Worm (Caenorhabditis elegans) whole organism, young adult: ENCODE measurements around the gene str-118.

ENCODE experiments used
- B0019.2 ChIP-seq: fragments of 200-800 bp; sonication (Bioruptor generic); conservative IDR thresholded peaks from 2 replicates; pipeline ENCODE4 v1.3.6; 2022; ENCODE audit warnings: missing genetic modification reagents, missing genetic modification characterization, missing compliant biosample characterization
- B0261.1 ChIP-seq: sonication (generic microtip); optimal IDR thresholded peaks from 2 replicates; lab custom pipeline; 2016; ENCODE audit warnings: mild to moderate bottlenecking, missing genetic modification characterization, moderate library complexity, missing compliant biosample characterization
- C06A6.2 ChIP-seq: fragments of 200-800 bp; sonication (Bioruptor generic); conservative IDR thresholded peaks from 2 replicates; pipeline ENCODE4 v1.3.6; 2022; ENCODE audit warnings: missing genetic modification characterization, missing compliant biosample characterization
- F57A8.1 ChIP-seq: fragments of 200-800 bp; sonication (Bioruptor generic); optimal IDR thresholded peaks from 2 replicates; lab custom pipeline; 2018; ENCODE audit warnings: mild to moderate bottlenecking, missing genetic modification characterization, moderate library complexity, missing compliant biosample characterization
- K11D2.4 ChIP-seq: fragments of 200-800 bp; sonication (Bioruptor generic); IDR thresholded peaks from 2 replicates; pipeline ENCODE4 v1.3.6; 2022; ENCODE audit warnings: missing genetic modification reagents, missing genetic modification characterization, missing compliant biosample characterization
- K12H6.12 ChIP-seq: fragments of 200-800 bp; sonication (Bioruptor generic); optimal IDR thresholded peaks from 2 replicates; lab custom pipeline; 2018; ENCODE audit warnings: mild to moderate bottlenecking, missing genetic modification characterization, missing compliant biosample characterization
- ZK185.1 ChIP-seq: sonication (generic microtip); optimal IDR thresholded peaks from 2 replicates; lab custom pipeline; 2016; ENCODE audit warnings: mild to moderate bottlenecking, missing genetic modification characterization, missing compliant biosample characterization; ENCODE audit not compliant: poor library complexity, severe bottlenecking
- akir-1 ChIP-seq: fragments of 200-800 bp; sonication (Bioruptor generic); optimal IDR thresholded peaks from 2 replicates; lab custom pipeline; 2018; ENCODE audit warnings: mild to moderate bottlenecking, missing genetic modification characterization, moderate library complexity, missing compliant biosample characterization
- aptf-2 ChIP-seq: fragments of 200-800 bp; sonication (Bioruptor generic); conservative IDR thresholded peaks from 2 replicates; pipeline ENCODE4 v1.3.6; 2022; ENCODE audit warnings: missing genetic modification reagents, missing genetic modification characterization, missing compliant biosample characterization
- athp-1 ChIP-seq: sonication (generic microtip); optimal IDR thresholded peaks from 2 replicates; lab custom pipeline; 2017; ENCODE audit warnings: mild to moderate bottlenecking, missing genetic modification characterization, missing compliant biosample characterization
- cebp-1 ChIP-seq, 2 experiments: fragments of 200-800 bp in 1 of 2; sonication (Bioruptor generic) in 1 of 2; sonication (generic microtip) in 1 of 2; IDR thresholded peaks in 1 of 2; optimal IDR thresholded peaks in 1 of 2; 2 replicates each; pipeline versions ENCODE4 v1.3.6 to Lab custom; 2017 to 2022; ENCODE audit warnings: missing compliant biosample characterization in 2 of 2, missing genetic modification characterization in 2 of 2, mild to moderate bottlenecking in 1 of 2, missing genetic modification reagents in 1 of 2, moderate library complexity in 1 of 2
- cebp-2 ChIP-seq: fragments of 200-800 bp; sonication (Bioruptor generic); IDR thresholded peaks from 2 replicates; pipeline ENCODE4 v1.3.6; 2022; ENCODE audit warnings: missing genetic modification characterization, missing compliant biosample characterization
- ceh-27 ChIP-seq: fragments of 200-800 bp; sonication (Bioruptor generic); optimal IDR thresholded peaks from 2 replicates; lab custom pipeline; 2018; ENCODE audit warnings: mild to moderate bottlenecking, missing genetic modification characterization, moderate library complexity, missing compliant biosample characterization
- ceh-79 ChIP-seq: sonication (generic microtip); optimal IDR thresholded peaks from 2 replicates; lab custom pipeline; 2017; ENCODE audit warnings: mild to moderate bottlenecking, missing genetic modification characterization, missing compliant biosample characterization
- die-1 ChIP-seq: sonication (generic microtip); optimal IDR thresholded peaks from 2 replicates; lab custom pipeline; 2016; ENCODE audit warnings: missing genotype, mild to moderate bottlenecking, missing genetic modification characterization, missing compliant biosample characterization
- dox-1 ChIP-seq: fragments of 200-800 bp; sonication (Bioruptor generic); IDR thresholded peaks from 2 replicates; pipeline ENCODE4 v1.3.6; 2022; ENCODE audit warnings: missing genetic modification reagents, missing genetic modification characterization, missing compliant biosample characterization
- dpl-1 ChIP-seq: fragments of 150-350 bp; optimal IDR thresholded peaks from 2 replicates; lab custom pipeline; 2014; ENCODE audit warnings: missing biosample characterization, missing genetic modification reagents, missing genetic modification characterization
- egl-18 ChIP-seq: fragments of 200-800 bp; sonication (Bioruptor generic); IDR thresholded peaks from 2 replicates; pipeline ENCODE4 v1.3.6; 2022; ENCODE audit warnings: missing genetic modification reagents, missing genetic modification characterization, missing compliant biosample characterization
- egl-44 ChIP-seq: fragments of 200-800 bp; sonication (Bioruptor generic); IDR thresholded peaks from 2 replicates; pipeline ENCODE4 v1.3.6; 2022; ENCODE audit warnings: missing genetic modification reagents, missing genetic modification characterization, missing compliant biosample characterization
- hlh-12 ChIP-seq: sonication (generic microtip); optimal IDR thresholded peaks from 2 replicates; lab custom pipeline; 2016; ENCODE audit warnings: missing genetic modification characterization, missing compliant biosample characterization
- hmg-1.2 ChIP-seq: fragments of 200-800 bp; sonication (Bioruptor generic); IDR thresholded peaks from 2 replicates; pipeline ENCODE4 v1.3.6; 2022; ENCODE audit warnings: missing genetic modification reagents, missing genetic modification characterization, missing compliant biosample characterization
- lin-54 ChIP-seq: fragments of 200-800 bp; sonication (Bioruptor generic); optimal IDR thresholded peaks from 2 replicates; lab custom pipeline; 2018; ENCODE audit warnings: mild to moderate bottlenecking, missing genetic modification characterization, missing compliant biosample characterization
- madf-3 ChIP-seq: fragments of 200-800 bp; sonication (Bioruptor generic); IDR thresholded peaks from 2 replicates; pipeline ENCODE4 v1.3.6; 2022; ENCODE audit warnings: missing genetic modification reagents, missing genetic modification characterization, missing compliant biosample characterization
- madf-6 ChIP-seq: fragments of 200-800 bp; sonication (Bioruptor generic); IDR thresholded peaks from 2 replicates; pipeline ENCODE4 v1.3.6; 2022; ENCODE audit warnings: missing genetic modification reagents, missing genetic modification characterization, missing compliant biosample characterization
- mcd-1 ChIP-seq: fragments of 200-800 bp; sonication (Bioruptor generic); IDR thresholded peaks from 2 replicates; pipeline ENCODE4 v1.3.6; 2022; ENCODE audit warnings: missing genetic modification reagents, missing genetic modification characterization, missing compliant biosample characterization
- mel-28 ChIP-seq: sonication (generic microtip); optimal IDR thresholded peaks from 2 replicates; lab custom pipeline; 2016; ENCODE audit warnings: borderline replicate concordance, mild to moderate bottlenecking, missing genetic modification characterization, missing compliant biosample characterization
- mes-4 ChIP-seq: sonication (generic microtip); optimal IDR thresholded peaks from 2 replicates; lab custom pipeline; 2016; ENCODE audit warnings: missing genotype, missing genetic modification characterization, missing compliant biosample characterization
- mxl-1 ChIP-seq: sonication (generic microtip); optimal IDR thresholded peaks from 2 replicates; lab custom pipeline; 2016; ENCODE audit warnings: missing genetic modification characterization, missing compliant biosample characterization
- nfya-1 ChIP-seq: sonication (generic microtip); optimal IDR thresholded peaks from 2 replicates; lab custom pipeline; 2017; ENCODE audit warnings: antibody characterized with exemption, missing compliant biosample characterization, missing genetic modification characterization, borderline replicate concordance; ENCODE audit not compliant: insufficient read depth
- pbrm-1 ChIP-seq: fragments of 200-800 bp; sonication (Bioruptor generic); IDR thresholded peaks from 2 replicates; pipeline ENCODE4 v1.3.6; 2022; ENCODE audit warnings: missing genetic modification reagents, missing genetic modification characterization, missing compliant biosample characterization
- pha-4 ChIP-seq: fragments of 150-350 bp; sonication (generic microtip); optimal IDR thresholded peaks from 2 replicates; lab custom pipeline; 2014; ENCODE audit warnings: missing biosample characterization, missing genetic modification reagents, missing genetic modification characterization
- rpc-1 ChIP-seq, 2 experiments: fragments of 150-350 bp in 1 of 2; sonication (generic microtip) in 1 of 2; optimal IDR thresholded peaks; 2 replicates each; lab custom pipeline; 2014 to 2018; ENCODE audit warnings: missing biosample characterization in 1 of 2, missing genetic modification characterization in 1 of 2, missing genetic modification reagents in 1 of 2, missing genotype in 1 of 2
- sea-2 ChIP-seq: fragments of 200-800 bp; sonication (Bioruptor generic); IDR thresholded peaks from 2 replicates; pipeline ENCODE4 v1.3.6; 2022; ENCODE audit warnings: missing genetic modification characterization, missing compliant biosample characterization
- snpc-3.4 ChIP-seq: sonication (generic microtip); optimal IDR thresholded peaks from 2 replicates; lab custom pipeline; 2017; ENCODE audit warnings: missing genetic modification characterization, mild to moderate bottlenecking, missing compliant biosample characterization, antibody characterized with exemption, moderate library complexity, missing genotype, missing genetic modification reagents
- snpc-4 ChIP-seq, 5 experiments: fragments of 150-350 bp in 1 of 5; sonication (generic microtip) in 4 of 5; optimal IDR thresholded peaks; 2 replicates each; lab custom pipeline; 2014 to 2018; ENCODE audit warnings: missing genetic modification characterization in 5 of 5, missing biosample characterization in 3 of 5, antibody characterized with exemption in 2 of 5, mild to moderate bottlenecking in 2 of 5, missing compliant biosample characterization in 2 of 5, missing genotype in 2 of 5, moderate library complexity in 2 of 5, missing genetic modification reagents in 1 of 5
- tbp1 ChIP-seq: fragments of 200-800 bp; sonication (Bioruptor generic); optimal IDR thresholded peaks from 2 replicates; lab custom pipeline; 2018; ENCODE audit warnings: mild to moderate bottlenecking, missing genetic modification characterization, missing compliant biosample characterization
- unc-62 ChIP-seq: fragments of 150-350 bp; optimal IDR thresholded peaks from 2 replicates; lab custom pipeline; 2014; ENCODE audit warnings: missing biosample characterization, missing genetic modification reagents, missing genetic modification characterization
- xnd-1 ChIP-seq: sonication (generic microtip); optimal IDR thresholded peaks from 2 replicates; lab custom pipeline; 2016; ENCODE audit warnings: missing genotype, missing genetic modification reagents, missing genetic modification characterization, missing compliant biosample characterization
- zim-3 ChIP-seq: sonication (generic microtip); optimal IDR thresholded peaks from 2 replicates; lab custom pipeline; 2017; ENCODE audit warnings: mild to moderate bottlenecking, missing genetic modification characterization, moderate library complexity, missing compliant biosample characterization
- ztf-18 ChIP-seq: sonication (generic microtip); optimal IDR thresholded peaks from 2 replicates; lab custom pipeline; 2016; ENCODE audit warnings: missing genotype, mild to moderate bottlenecking, missing genetic modification characterization, missing compliant biosample characterization
- ztf-3 ChIP-seq: fragments of 200-800 bp; sonication (Bioruptor generic); optimal IDR thresholded peaks from 2 replicates; lab custom pipeline; 2018; ENCODE audit warnings: mild to moderate bottlenecking, missing genetic modification characterization, missing compliant biosample characterization
- ztf-6 ChIP-seq: fragments of 200-800 bp; sonication (Bioruptor generic); IDR thresholded peaks from 2 replicates; pipeline ENCODE4 v1.3.6; 2022; ENCODE audit warnings: missing genetic modification reagents, missing genetic modification characterization, missing compliant biosample characterization

Gene str-118

DNA sequence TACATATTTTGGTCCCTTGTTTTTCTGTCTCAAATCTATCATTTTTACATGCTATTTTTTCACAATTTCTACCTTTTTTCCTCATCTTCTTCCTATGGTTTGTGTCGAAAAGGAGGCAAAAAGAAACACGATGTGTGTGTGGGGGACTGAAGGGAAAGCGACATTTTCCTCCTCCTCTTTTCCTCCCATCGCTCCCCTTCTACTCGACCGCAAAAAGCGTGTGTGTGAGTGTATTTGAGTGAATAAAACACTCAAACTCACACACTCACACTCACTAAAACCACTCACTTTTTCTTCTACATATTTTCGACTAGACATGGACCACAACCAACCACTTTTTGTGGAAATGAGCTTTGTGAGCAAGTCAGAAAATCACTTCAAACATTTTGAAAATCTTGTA lies 10.5 kb upstream of the str-118 start (continued):
- TF ChIP-seq dpl-1 (GFP tag; lab: Kevin White, UChicago): no peak
- TF ChIP-seq pbrm-1 (GFP tag; lab: Robert Waterston, UW): 0 out of 2 replicates have a peak, but pooled peaks have one; percentile 40
- TF ChIP-seq athp-1 (tag; lab: Kevin White, UChicago): no peak
- no peak for TF ChIP-seq hlh-12 (tag; lab: Kevin White, UChicago)
- TF ChIP-seq akir-1 (GFP tag; lab: Kevin White, UChicago): no peak
- TF ChIP-seq B0261.1 (tag; lab: Kevin White, UChicago): no peak
- peak; percentile 47 for TF ChIP-seq K12H6.12 (tag; lab: Kevin White, UChicago)

- TF ChIP-seq mcd-1 (GFP tag; lab: Robert Waterston, UW) (peak; percentile 35; the same call in 1 of the 2 replicates), ceh-27 (GFP tag; lab: Kevin White, UChicago) (peak; percentile 23), pha-4 (peak; percentile 14), unc-62 (GFP tag; lab: Kevin White, UChicago) (peak; percentile 6), C06A6.2 (GFP tag; lab: Robert Waterston, UW) (0 out of 2 replicates have a peak, but pooled peaks have one; percentile 20), xnd-1 (tag; lab: Kevin White, UChicago) (no peak), K12H6.12 (tag; lab: Kevin White, UChicago) (peak; percentile 53), sea-2 (GFP tag; lab: Robert Waterston, UW) (no peak), cebp-1 (GFP tag; IDR thresholded peaks at IDR 0.05; lab: Robert Waterston, UW) (no peak), cebp-1 (tag; optimal IDR thresholded peaks at IDR 0.05; lab: Kevin White, UChicago) (peak; percentile 50), egl-44 (GFP tag; lab: Robert Waterston, UW) (no peak), tbp1 (GFP tag; lab: Kevin White, UChicago) (peak; percentile 21), hmg-1.2 (peak; percentile 94), lin-54 (GFP tag; lab: Kevin White, UChicago) (peak; percentile 5), rpc-1 (optimal IDR thresholded peaks at IDR 0.05; lab: Kevin White, UChicago) (no peak), rpc-1 (tag; optimal IDR thresholded peaks at IDR 0.05; lab: Kevin White, UChicago) (no peak), pbrm-1 (GFP tag; lab: Robert Waterston, UW) (peak; percentile 55), dox-1 (GFP tag; lab: Robert Waterston, UW) (peak; percentile 36; the same call in 1 of the 2 replicates), mes-4 (tag; lab: Kevin White, UChicago) (no peak), madf-6 (GFP tag; lab: Robert Waterston, UW) (no peak), snpc-4 (GFP tag; optimal IDR thresholded peaks at IDR 0.05; lab: Kevin White, UChicago) (no peak), snpc-4 (tag; optimal IDR thresholded peaks at IDR 0.05; lab: Kevin White, UChicago) (no peak)
- TF ChIP-seq, all 124 proteins: peak for 12
Observed at ce11 chrV:10042254-10042653, 9.7 kb upstream of the str-118 start.

ce11 chrV:10043234-10043796 lies 8.6 kb upstream of the str-118 start, which contains the start of gene T06E8.8:
T06E8.8 (plus strand) TSS chrV:10043746.
- no peak for TF ChIP-seq B0019.2 (GFP tag; lab: Robert Waterston, UW)
- TF ChIP-seq K11D2.4: no peak
- TF ChIP-seq zim-3 (tag; lab: Kevin White, UChicago): no peak
- peak; percentile 61; the same call in 1 of the 2 replicates for TF ChIP-seq C06A6.2 (GFP tag; lab: Robert Waterston, UW)
- no peak for TF ChIP-seq die-1 (tag; lab: Kevin White, UChicago)
- no peak for TF ChIP-seq egl-18 (GFP tag; lab: Robert Waterston, UW)
- TF ChIP-seq xnd-1 (tag; lab: Kevin White, UChicago): no peak
- TF ChIP-seq ZK185.1 (tag; lab: Kevin White, UChicago): no peak
- TF ChIP-seq snpc-3.4 (tag; lab: Kevin White, UChicago): no peak
- no peak for TF ChIP-seq madf-3 (GFP tag; lab: Robert Waterston, UW)
- no peak for TF ChIP-seq F57A8.1 (GFP tag; lab: Kevin White, UChicago)
- TF ChIP-seq ztf-3: no peak
- no peak for TF ChIP-seq nfya-1 (tag; lab: Kevin White, UChicago)
- TF ChIP-seq cebp-2 (GFP tag; lab: Robert Waterston, UW): no peak
- no peak for TF ChIP-seq mel-28 (tag; lab: Kevin White, UChicago)
- TF ChIP-seq mxl-1: no peak
- no peak for TF ChIP-seq aptf-2 (GFP tag; lab: Robert Waterston, UW)
- TF ChIP-seq ztf-18 (tag; lab: Kevin White, UChicago): no peak
- no peak for TF ChIP-seq ztf-6 (GFP tag; lab: Robert Waterston, UW)
- no peak for TF ChIP-seq lin-54 (GFP tag; lab: Kevin White, UChicago)
- TF ChIP-seq ceh-79 (tag; lab: Kevin White, UChicago): no peak
- TF ChIP-seq cebp-1 (GFP tag; IDR thresholded peaks at IDR 0.05; lab: Robert Waterston, UW): no peak
- TF ChIP-seq cebp-1 (tag; optimal IDR thresholded peaks at IDR 0.05; lab: Kevin White, UChicago): peak; percentile 42
- no peak for TF ChIP-seq snpc-4 (GFP tag; optimal IDR thresholded peaks at IDR 0.05; lab: Kevin White, UChicago)
- no peak for TF ChIP-seq snpc-4 (tag; optimal IDR thresholded peaks at IDR 0.05; lab: Kevin White, UChicago)
